Fruit fly (Drosophila melanogaster) whole organism, prepupa: ENCODE data around the gene CG6106.

Experiments used
- Blimp-1 ChIP-seq: fragments of 200-800 bp; sonication (Bioruptor generic); optimal IDR thresholded peaks from 3 replicates; lab custom pipeline; 2017; ENCODE audit warnings: missing biosample characterization, missing genetic modification characterization, mild to moderate bottlenecking, moderate library complexity, missing genetic modification reagents
- CG10669 ChIP-seq: fragments of 200-800 bp; sonication (Bioruptor generic); optimal IDR thresholded peaks from 3 replicates; lab custom pipeline; 2018; ENCODE audit warnings: missing biosample characterization, mild to moderate bottlenecking, missing genetic modification characterization, moderate library complexity
- CG15336 ChIP-seq: fragments of 200-800 bp; sonication (Bioruptor generic); IDR thresholded peaks from 2 replicates; pipeline ENCODE4 v1.3.6; 2022; ENCODE audit warnings: missing biosample characterization, missing genetic modification characterization
- OdsH ChIP-seq: fragments of 200-800 bp; sonication (Bioruptor generic); optimal IDR thresholded peaks from 3 replicates; lab custom pipeline; 2016; ENCODE audit warnings: missing biosample characterization, missing genetic modification characterization
- salr ChIP-seq, 2 experiments: fragments of 200-800 bp; sonication (Bioruptor generic); optimal IDR thresholded peaks; 3 replicates each; lab custom pipeline; 2016 to 2018; ENCODE audit warnings: missing biosample characterization in 2 of 2, missing genetic modification characterization in 2 of 2, mild to moderate bottlenecking in 1 of 2

dm6 chrX:18386784-18387183 is 28.1 kb downstream of the CG6106 start, which contains the start of gene Tsf1:
- no peak for TF ChIP-seq Blimp-1 (GFP tag; lab: Kevin White, UChicago)
- TF ChIP-seq salr (GFP tag; optimal IDR thresholded peaks at IDR 0.05; lab: Kevin White, UChicago) = no peak
- no peak for TF ChIP-seq CG15336 (GFP tag; lab: Robert Waterston, UW)
- no peak for TF ChIP-seq OdsH (GFP tag; lab: Kevin White, UChicago)
- TF ChIP-seq CG10669 (GFP tag; lab: Kevin White, UChicago) = no peak
